ENCODE assay signal across 3 worm cellular contexts in genomic region chrX:14491103-14491502, ce11.
TF ChIP-seq lines count a peak whose summit lies in the region.

No protein-coding gene starts in this region.

TF ChIP-seq in whole organism, L1 larva, 84 proteins besides CTCF, POLR2A, EP300 and RAD21 (continued from another document):
- TF ChIP-seq ceh-63 (GFP tag; optimal IDR thresholded peaks at IDR 0.05; lab: Kevin White, UChicago) (no peak), nhr-85 (tag; lab: Kevin White, UChicago) (peak; percentile 80), lin-35 (GFP tag; optimal IDR thresholded peaks at IDR 0.05; lab: Kevin White, UChicago) (no peak), hlh-17 (GFP tag; optimal IDR thresholded peaks at IDR 0.05; lab: Kevin White, UChicago; ENCODE audit: borderline replicate concordance) (no peak), fkh-10 (GFP tag; optimal IDR thresholded peaks at IDR 0.05; lab: Kevin White, UChicago) (no peak), tbx-2 (tag; optimal IDR thresholded peaks at IDR 0.05; lab: Kevin White, UChicago) (peak; percentile 39), Y116A8C.19 (tag; optimal IDR thresholded peaks at IDR 0.05; lab: Kevin White, UChicago; ENCODE audit: borderline replicate concordance) (no peak), pqm-1 (tag; optimal IDR thresholded peaks at IDR 0.05; lab: Kevin White, UChicago) (no peak), nhr-76 (tag; optimal IDR thresholded peaks at IDR 0.05; lab: Kevin White, UChicago) (no peak), rnt-1 (tag; optimal IDR thresholded peaks at IDR 0.05; lab: Kevin White, UChicago) (peak; percentile 1), blmp-1 (tag; optimal IDR thresholded peaks at IDR 0.05; lab: Kevin White, UChicago) (peak; percentile 44), unc-86 (tag; optimal IDR thresholded peaks at IDR 0.05; lab: Kevin White, UChicago) (no peak), elt-3 (tag; optimal IDR thresholded peaks at IDR 0.05; lab: Kevin White, UChicago) (no peak), ama-1 (optimal IDR thresholded peaks at IDR 0.05; lab: Kevin White, UChicago) (peak; percentile 68), ceh-88 (GFP tag; IDR thresholded peaks at IDR 0.05; lab: Robert Waterston, UW) (no peak), grh-1 (GFP tag; IDR thresholded peaks at IDR 0.05; lab: Robert Waterston, UW) (peak; percentile 28; the same call in 1 of the 2 replicates), lir-3 (tag; optimal IDR thresholded peaks at IDR 0.05; lab: Kevin White, UChicago; ENCODE audit: poor library complexity) (no peak)

TF ChIP-seq in whole organism, L3 larva, 47 proteins besides CTCF, POLR2A, EP300 and RAD21 (continued from another document):
- TF ChIP-seq aly-2 (tag; optimal IDR thresholded peaks at IDR 0.05; lab: Kevin White, UChicago) (no peak), eor-1 (tag; optimal IDR thresholded peaks at IDR 0.05; lab: Kevin White, UChicago) (no peak), nfya-1 (tag; optimal IDR thresholded peaks at IDR 0.05; lab: Kevin White, UChicago; ENCODE audit: insufficient read depth) (peak; percentile 31), egl-5 (tag; optimal IDR thresholded peaks at IDR 0.05; lab: Kevin White, UChicago) (no peak), unc-62 (GFP tag; optimal IDR thresholded peaks at IDR 0.05; lab: Kevin White, UChicago) (no peak), ceh-28 (tag; optimal IDR thresholded peaks at IDR 0.05; lab: Kevin White, UChicago) (no peak), jun-1 (tag; optimal IDR thresholded peaks at IDR 0.05; lab: Kevin White, UChicago) (no peak), lin-15B (tag; optimal IDR thresholded peaks at IDR 0.05; lab: Kevin White, UChicago) (no peak), nhr-28 (tag; optimal IDR thresholded peaks at IDR 0.05; lab: Kevin White, UChicago) (no peak), nhr-237 (tag; optimal IDR thresholded peaks at IDR 0.05; lab: Kevin White, UChicago) (no peak), ztf-4 (tag; optimal IDR thresholded peaks at IDR 0.05; lab: Kevin White, UChicago) (no peak), pqm-1 (tag; optimal IDR thresholded peaks at IDR 0.05; lab: Kevin White, UChicago) (no peak), tbx-2 (tag; optimal IDR thresholded peaks at IDR 0.05; lab: Kevin White, UChicago) (no peak), nhr-67 (tag; optimal IDR thresholded peaks at IDR 0.05; lab: Kevin White, UChicago) (no peak), ceh-9 (tag; optimal IDR thresholded peaks at IDR 0.05; lab: Kevin White, UChicago) (no peak), ZK546.5 (tag; optimal IDR thresholded peaks at IDR 0.05; lab: Kevin White, UChicago) (no peak), elt-3 (tag; optimal IDR thresholded peaks at IDR 0.05; lab: Kevin White, UChicago) (no peak), skn-1 (tag; optimal IDR thresholded peaks at IDR 0.05; lab: Kevin White, UChicago) (no peak), nhr-77 (tag; optimal IDR thresholded peaks at IDR 0.05; lab: Kevin White, UChicago) (no peak), fkh-2 (tag; optimal IDR thresholded peaks at IDR 0.05; lab: Kevin White, UChicago) (no peak), elt-2 (tag; optimal IDR thresholded peaks at IDR 0.05; lab: Kevin White, UChicago) (no peak), lin-39 (tag; optimal IDR thresholded peaks at IDR 0.05; lab: Kevin White, UChicago) (peak; percentile 7), ceh-82 (tag; optimal IDR thresholded peaks at IDR 0.05; lab: Kevin White, UChicago) (no peak)
TF ChIP-seq in whole organism, L3 larva: peak in this region for 7.

TF ChIP-seq in whole organism, L4 larva, 104 proteins besides CTCF, POLR2A, EP300 and RAD21 (continued from another document):
- TF ChIP-seq nhr-77 (tag; optimal IDR thresholded peaks at IDR 0.05; lab: Kevin White, UChicago): no peak
- no peak for TF ChIP-seq nhr-10 (tag; optimal IDR thresholded peaks at IDR 0.05; lab: Kevin White, UChicago)
- no peak for TF ChIP-seq F49E8.2 (tag; optimal IDR thresholded peaks at IDR 0.05; lab: Kevin White, UChicago; ENCODE audit: borderline replicate concordance)
- TF ChIP-seq D1046.2 (GFP tag; IDR thresholded peaks at IDR 0.05; lab: Robert Waterston, UW): no peak
- peak; percentile 27; the same call in 1 of the 2 replicates for TF ChIP-seq hmg-1.1 (GFP tag; IDR thresholded peaks at IDR 0.05; lab: Robert Waterston, UW)
- no peak for TF ChIP-seq aly-2 (tag; optimal IDR thresholded peaks at IDR 0.05; lab: Kevin White, UChicago)
- TF ChIP-seq php-3 (GFP tag; IDR thresholded peaks at IDR 0.05; lab: Robert Waterston, UW): no peak
- TF ChIP-seq T20F7.1 (GFP tag; optimal IDR thresholded peaks at IDR 0.05; lab: Kevin White, UChicago): no peak
- TF ChIP-seq cey-2 (tag; optimal IDR thresholded peaks at IDR 0.05; lab: Kevin White, UChicago; ENCODE audit: borderline replicate concordance, insufficient read depth): no peak
- TF ChIP-seq ceh-28 (tag; optimal IDR thresholded peaks at IDR 0.05; lab: Kevin White, UChicago): no peak
- TF ChIP-seq nhr-6 (tag; optimal IDR thresholded peaks at IDR 0.05; lab: Kevin White, UChicago): no peak
- peak in 1 of 2 experiments; percentile 9 for TF ChIP-seq mdl-1 (tag; optimal IDR thresholded peaks at IDR 0.05; lab: Kevin White, UChicago)
- TF ChIP-seq ama-1 (optimal IDR thresholded peaks at IDR 0.05; lab: Kevin White, UChicago): peak; percentile 86
- TF ChIP-seq F10B5.3 (tag; optimal IDR thresholded peaks at IDR 0.05; lab: Kevin White, UChicago): no peak
- no peak for TF ChIP-seq pha-4 (GFP tag; IDR thresholded peaks at IDR 0.05; lab: Robert Waterston, UW)
- no peak for TF ChIP-seq pha-4 (tag; optimal IDR thresholded peaks at IDR 0.05; lab: Kevin White, UChicago)
- no peak for TF ChIP-seq egl-43 (GFP tag; IDR thresholded peaks at IDR 0.05; lab: Robert Waterston, UW)
- TF ChIP-seq mep-1 (tag; optimal IDR thresholded peaks at IDR 0.05; lab: Kevin White, UChicago): peak; percentile 39
- no peak for TF ChIP-seq sdz-12 (GFP tag; optimal IDR thresholded peaks at IDR 0.05; lab: Kevin White, UChicago)
- TF ChIP-seq F26F4.8 (GFP tag; conservative IDR thresholded peaks at IDR 0.05; lab: Robert Waterston, UW): no peak
- no peak for TF ChIP-seq fkh-10 (GFP tag; optimal IDR thresholded peaks at IDR 0.05; lab: Kevin White, UChicago)
- no peak for TF ChIP-seq T26A8.4 (GFP tag; IDR thresholded peaks at IDR 0.05; lab: Robert Waterston, UW)
- no peak for TF ChIP-seq nhr-11 (tag; optimal IDR thresholded peaks at IDR 0.05; lab: Kevin White, UChicago)
- TF ChIP-seq set-16 (GFP tag; IDR thresholded peaks at IDR 0.05; lab: Robert Waterston, UW): no peak
- no peak for TF ChIP-seq ces-1 (GFP tag; optimal IDR thresholded peaks at IDR 0.05; lab: Kevin White, UChicago)
- TF ChIP-seq unc-130 (GFP tag; optimal IDR thresholded peaks at IDR 0.05; lab: Kevin White, UChicago): no peak
- TF ChIP-seq zfp-3 (GFP tag; conservative IDR thresholded peaks at IDR 0.05; lab: Robert Waterston, UW): no peak
- TF ChIP-seq lin-38 (GFP tag; IDR thresholded peaks at IDR 0.05; lab: Robert Waterston, UW): no peak
- no peak for TF ChIP-seq saeg-2 (GFP tag; IDR thresholded peaks at IDR 0.05; lab: Robert Waterston, UW)
- TF ChIP-seq hlh-11 (tag; optimal IDR thresholded peaks at IDR 0.05; lab: Kevin White, UChicago): peak; percentile 6
- TF ChIP-seq vab-7 (GFP tag; IDR thresholded peaks at IDR 0.05; lab: Robert Waterston, UW): no peak
- no peak for TF ChIP-seq nhr-102 (tag; optimal IDR thresholded peaks at IDR 0.05; lab: Kevin White, UChicago)
- TF ChIP-seq ceh-62 (tag; optimal IDR thresholded peaks at IDR 0.05; lab: Kevin White, UChicago): no peak
